Fruit fly (Drosophila melanogaster) Kc167 (cell line): ENCODE measurements around the gene PIG-Wa.

Experiments
- h ChIP-seq: fragments of >200 bp; optimal IDR thresholded peaks from 3 replicates; lab custom pipeline; 2018; ENCODE audit warnings: missing external identifiers
- ttk ChIP-seq: sonication (Bioruptor generic); optimal IDR thresholded peaks from 2 replicates; lab custom pipeline; 2017; ENCODE audit warnings: missing external identifiers

dm6 chr2L:2433494-2434054 is 50.6 kb downstream of the PIG-Wa start:
- no peak for TF ChIP-seq ttk
- no peak for TF ChIP-seq h (lab: Kevin White, UChicago)
